Worm (Caenorhabditis elegans): ENCODE data around the gene nhr-48.

Gene nhr-48

ce11 chrX:15668053-15668599 lies 39.9 kb upstream of the nhr-48 start:
- peak; percentile 37 for TF ChIP-seq ceh-6 (GFP tag; optimal IDR thresholded peaks at IDR 0.05)
- peak; percentile 4 for TF ChIP-seq pat-9 (tag; optimal IDR thresholded peaks at IDR 0.05)
- peak; percentile 36 for TF ChIP-seq gmeb-2 (tag; optimal IDR thresholded peaks at IDR 0.05)
- no peak for TF ChIP-seq che-1 (tag; optimal IDR thresholded peaks at IDR 0.05)

- no peak for TF ChIP-seq fkh-6 (tag; optimal IDR thresholded peaks at IDR 0.05)
- TF ChIP-seq sox-4 (tag; optimal IDR thresholded peaks at IDR 0.05), result no peak
- no peak for TF ChIP-seq ceh-24 (tag; optimal IDR thresholded peaks at IDR 0.05)
- TF ChIP-seq dmd-4 (tag; optimal IDR thresholded peaks at IDR 0.05; ENCODE audit: borderline replicate concordance), result no peak
These were observed 39.3 kb upstream of the nhr-48 start for ce11 chrX:15668695-15669094.

- TF ChIP-seq ceh-24 (tag; optimal IDR thresholded peaks at IDR 0.05), result no peak
- no peak for TF ChIP-seq pha-4 (tag; optimal IDR thresholded peaks at IDR 0.05)
- no peak for TF ChIP-seq fax-1 (tag; optimal IDR thresholded peaks at IDR 0.05)
- TF ChIP-seq madf-2 (tag; optimal IDR thresholded peaks at IDR 0.05), result no peak
- no peak for TF ChIP-seq npax-4 (tag; optimal IDR thresholded peaks at IDR 0.05)
- no peak for TF ChIP-seq ttx-3 (tag; optimal IDR thresholded peaks at IDR 0.05)
- TF ChIP-seq nhr-11 (tag; optimal IDR thresholded peaks at IDR 0.05), result no peak
- no peak for TF ChIP-seq che-1 (tag; optimal IDR thresholded peaks at IDR 0.05)
- no peak for TF ChIP-seq ets-4 (tag; optimal IDR thresholded peaks at IDR 0.05)
- TF ChIP-seq elt-2 (tag; optimal IDR thresholded peaks at IDR 0.05), result no peak
- TF ChIP-seq hlh-13 (GFP tag; optimal IDR thresholded peaks at IDR 0.05), result no peak
These were observed 32.4 kb upstream of the nhr-48 start, which contains the start of gene F59D12.2 for ce11 chrX:15675622-15676021. F59D12.2 (minus strand) TSS chrX:15675722.

ce11 chrX:15681393-15681792 lies 26.6 kb upstream of the nhr-48 start, which contains the start of gene gpn-1:
gpn-1 (plus strand) TSS chrX:15681693.
- TF ChIP-seq pat-9 (tag; optimal IDR thresholded peaks at IDR 0.05) (no peak), gmeb-2 (tag; optimal IDR thresholded peaks at IDR 0.05) (no peak), sdc-2 (tag; optimal IDR thresholded peaks at IDR 0.05) (no peak), madf-2 (tag; optimal IDR thresholded peaks at IDR 0.05) (no peak), pqm-1 (tag; optimal IDR thresholded peaks at IDR 0.05) (no peak)

- TF ChIP-seq elt-2 (tag; optimal IDR thresholded peaks at IDR 0.05), result peak; percentile 12
- no peak for TF ChIP-seq ceh-22 (tag; optimal IDR thresholded peaks at IDR 0.05)
These were observed 18.8 kb upstream of the nhr-48 start, which contains the start of gene C03H12.1 for ce11 chrX:15689244-15689643. C03H12.1 (plus strand) TSS chrX:15689449.

ce11 chrX:15693466-15693865 lies 14.5 kb upstream of the nhr-48 start:
- no peak for TF ChIP-seq ets-4 (tag; optimal IDR thresholded peaks at IDR 0.05)
- TF ChIP-seq K09A11.1 (tag; optimal IDR thresholded peaks at IDR 0.05; ENCODE audit: insufficient read depth), result no peak

- TF ChIP-seq hlh-30 (tag; optimal IDR thresholded peaks at IDR 0.05; ENCODE audit: insufficient read depth) (no peak), tbx-2 (tag; optimal IDR thresholded peaks at IDR 0.05) (peak; percentile 2)
These were observed 11.6 kb upstream of the nhr-48 start, which contains the start of gene ZK662.2 for ce11 chrX:15696400-15696799. ZK662.2 (plus strand) TSS chrX:15696700.

- TF ChIP-seq sox-2 (GFP tag; IDR thresholded peaks at IDR 0.05) (no peak), pqm-1 (tag; optimal IDR thresholded peaks at IDR 0.05) (no peak), hlh-6 (tag; optimal IDR thresholded peaks at IDR 0.05) (no peak), nfya-1 (tag; optimal IDR thresholded peaks at IDR 0.05) (no peak), ztf-16 (tag; optimal IDR thresholded peaks at IDR 0.05) (no peak), nhr-232 (tag; optimal IDR thresholded peaks at IDR 0.05) (no peak), ceh-34 (tag; optimal IDR thresholded peaks at IDR 0.05) (no peak), lim-6 (tag; optimal IDR thresholded peaks at IDR 0.05) (no peak), pros-1 (tag; optimal IDR thresholded peaks at IDR 0.05) (no peak), dmd-4 (tag; optimal IDR thresholded peaks at IDR 0.05; ENCODE audit: borderline replicate concordance) (no peak), ceh-24 (tag; optimal IDR thresholded peaks at IDR 0.05) (no peak), hlh-15 (tag; optimal IDR thresholded peaks at IDR 0.05) (no peak), mec-3 (tag; optimal IDR thresholded peaks at IDR 0.05; ENCODE audit: borderline replicate concordance) (no peak)
These were observed 7.8 kb upstream of the nhr-48 start for ce11 chrX:15700220-15700619.

All from whole organism, late embryonic.